Fruit fly (Drosophila melanogaster) whole organism, embryonic: ENCODE measurements around the gene CG8907.

Experiments used
- Bgb ChIP-seq: fragments of 200-800 bp; sonication (Bioruptor generic); IDR thresholded peaks from 2 replicates; pipeline ENCODE4 v1.3.6; 2022; ENCODE audit warnings: missing biosample characterization, missing genetic modification characterization; ENCODE audit not compliant: partially characterized antibody
- CG10462 ChIP-seq: fragments of 200-800 bp; sonication (Bioruptor generic); optimal IDR thresholded peaks from 2 replicates; lab custom pipeline; 2016; ENCODE audit warnings: missing biosample characterization, missing genetic modification characterization
- CG11695 ChIP-seq: fragments of 200-800 bp; sonication (Bioruptor generic); IDR thresholded peaks from 3 replicates; pipeline ENCODE4 v1.3.6; 2022; ENCODE audit warnings: missing biosample characterization, missing genetic modification characterization
- CG12299 ChIP-seq: fragments of 200-800 bp; sonication (Bioruptor generic); optimal IDR thresholded peaks from 2 replicates; lab custom pipeline; 2018; ENCODE audit warnings: missing biosample characterization, mild to moderate bottlenecking, missing genetic modification characterization
- CG15479 ChIP-seq: fragments of 200-800 bp; sonication (Bioruptor generic); optimal IDR thresholded peaks from 3 replicates; lab custom pipeline; 2019; ENCODE audit warnings: missing biosample characterization, mild to moderate bottlenecking, missing genetic modification characterization, moderate library complexity
- CG18262 ChIP-seq: fragments of 200-800 bp; optimal IDR thresholded peaks from 3 replicates; lab custom pipeline; 2019; ENCODE audit warnings: missing biosample characterization, mild to moderate bottlenecking, missing genetic modification characterization, moderate library complexity
- CG4730 ChIP-seq: fragments of 200-800 bp; sonication (Bioruptor generic); IDR thresholded peaks from 2 replicates; pipeline ENCODE4 v1.3.6; 2022; ENCODE audit warnings: missing biosample characterization, missing genetic modification characterization
- CG8089 ChIP-seq: fragments of 200-800 bp; sonication (Bioruptor generic); optimal IDR thresholded peaks from 3 replicates; lab custom pipeline; 2016; ENCODE audit warnings: missing biosample characterization, missing genetic modification characterization
- CG8478 ChIP-seq: fragments of >200 bp; optimal IDR thresholded peaks from 2 replicates; lab custom pipeline; 2018
- Dek ChIP-seq: fragments of 200-800 bp; sonication (Bioruptor generic); optimal IDR thresholded peaks from 3 replicates; lab custom pipeline; 2019; ENCODE audit warnings: missing biosample characterization, mild to moderate bottlenecking, missing genetic modification characterization, moderate library complexity
- Drgx ChIP-seq: fragments of 200-800 bp; sonication (Bioruptor generic); IDR thresholded peaks from 2 replicates; pipeline ENCODE4 v1.3.6; 2022; ENCODE audit warnings: missing biosample characterization, missing genetic modification characterization
- GATAe ChIP-seq: fragments of 200-800 bp; sonication (Bioruptor generic); conservative IDR thresholded peaks from 2 replicates; pipeline ENCODE4 v1.3.6; 2022; ENCODE audit warnings: missing biosample characterization, missing genetic modification characterization
- HmgD ChIP-seq: fragments of 200-800 bp; sonication (Bioruptor generic); optimal IDR thresholded peaks from 3 replicates; lab custom pipeline; 2016; ENCODE audit warnings: missing biosample characterization, missing genetic modification characterization
- Med ChIP-seq: fragments of 200-800 bp; sonication (Bioruptor generic); peaks from one replicate; lab custom pipeline; 2016; ENCODE audit warnings: missing biosample characterization, missing genetic modification characterization, mild to moderate bottlenecking, inconsistent platforms, moderate library complexity
- Myb ChIP-seq: fragments of 200-800 bp; sonication (Bioruptor generic); optimal IDR thresholded peaks from 2 replicates; lab custom pipeline; 2016; ENCODE audit warnings: missing biosample characterization, missing genetic modification characterization
- Pdp1 ChIP-seq, 2 experiments: fragments of 200-800 bp; sonication (Bioruptor generic); optimal IDR thresholded peaks; 3 replicates each; lab custom pipeline; 2016; ENCODE audit warnings: missing biosample characterization in 2 of 2, missing genetic modification characterization in 2 of 2, mild to moderate bottlenecking in 1 of 2, moderate library complexity in 1 of 2
- Stat92E ChIP-seq, 3 experiments: fragments of >200 bp in 2 of 3; fragments of 200-800 bp in 1 of 3; sonication (Bioruptor generic) in 1 of 3; optimal IDR thresholded peaks; 2 replicates each; lab custom pipeline; 2017 to 2019; ENCODE audit warnings: missing biosample characterization in 3 of 3, missing genetic modification characterization in 3 of 3, mild to moderate bottlenecking in 1 of 3, moderate library complexity in 1 of 3
- ap ChIP-seq: fragments of 200-800 bp; sonication (Bioruptor generic); IDR thresholded peaks from 2 replicates; pipeline ENCODE4 v1.3.6; 2022; ENCODE audit warnings: missing biosample characterization, missing genetic modification characterization
- chif ChIP-seq, 2 experiments: fragments of 200-800 bp; sonication (Bioruptor generic); optimal IDR thresholded peaks; 3 replicates each; lab custom pipeline; 2016; ENCODE audit warnings: missing biosample characterization in 2 of 2, missing genetic modification characterization in 2 of 2
- chinmo ChIP-seq: fragments of 200-800 bp; sonication (Bioruptor generic); IDR thresholded peaks from 4 replicates; pipeline ENCODE4 v1.3.6; 2022; ENCODE audit warnings: missing biosample characterization, missing genetic modification characterization; ENCODE audit not compliant: partially characterized antibody
- corto ChIP-seq: fragments of 200-800 bp; sonication (Bioruptor generic); optimal IDR thresholded peaks from 2 replicates; lab custom pipeline; 2016; ENCODE audit warnings: missing biosample characterization, mild to moderate bottlenecking, missing genetic modification characterization, moderate library complexity
- crol ChIP-seq: fragments of 200-800 bp; sonication (Bioruptor generic); IDR thresholded peaks from 2 replicates; pipeline ENCODE4 v1.3.6; 2022; ENCODE audit warnings: missing biosample characterization, missing genetic modification characterization
- cwo ChIP-seq: fragments of 200-800 bp; sonication (Bioruptor generic); optimal IDR thresholded peaks from 3 replicates; lab custom pipeline; 2017; ENCODE audit warnings: missing biosample characterization, missing genetic modification characterization, mild to moderate bottlenecking, moderate library complexity, missing genetic modification reagents
- dan ChIP-seq: fragments of 200-800 bp; sonication (Bioruptor generic); IDR thresholded peaks from 2 replicates; pipeline ENCODE4 v1.3.6; 2022; ENCODE audit warnings: missing biosample characterization, missing genetic modification characterization
- exex ChIP-seq: fragments of 200-800 bp; sonication (Bioruptor generic); optimal IDR thresholded peaks from 4 replicates; lab custom pipeline; 2018; ENCODE audit warnings: missing biosample characterization, mild to moderate bottlenecking, missing genetic modification characterization, moderate library complexity
- gce ChIP-seq: fragments of 200-800 bp; sonication (Bioruptor generic); IDR thresholded peaks from 3 replicates; pipeline ENCODE4 v1.3.6; 2022; ENCODE audit warnings: missing biosample characterization, missing genetic modification characterization
- grn ChIP-seq: fragments of 200-800 bp; sonication (Bioruptor generic); optimal IDR thresholded peaks from 3 replicates; lab custom pipeline; 2017; ENCODE audit warnings: missing biosample characterization, missing genetic modification characterization
- jing ChIP-seq: fragments of 200-800 bp; sonication (Bioruptor generic); optimal IDR thresholded peaks from 2 replicates; lab custom pipeline; 2018; ENCODE audit warnings: missing biosample characterization, mild to moderate bottlenecking, missing genetic modification characterization
- ken ChIP-seq: fragments of 200-800 bp; sonication (Bioruptor generic); IDR thresholded peaks from 3 replicates; pipeline ENCODE4 v1.3.6; 2022; ENCODE audit warnings: missing biosample characterization, missing genetic modification characterization
- kni ChIP-seq: fragments of 200-800 bp; sonication (Bioruptor generic); optimal IDR thresholded peaks from 3 replicates; lab custom pipeline; 2017; ENCODE audit warnings: mild to moderate bottlenecking, missing biosample characterization, missing genetic modification reagents, missing genetic modification characterization
- lbe ChIP-seq: fragments of 200-800 bp; sonication (Bioruptor generic); optimal IDR thresholded peaks from 2 replicates; lab custom pipeline; 2016; ENCODE audit warnings: missing biosample characterization, mild to moderate bottlenecking, missing genetic modification characterization
- lola ChIP-seq, 3 experiments: fragments of >200 bp in 2 of 3; fragments of 200-800 bp in 1 of 3; sonication (Bioruptor generic) in 1 of 3; optimal IDR thresholded peaks; 2 replicates each; lab custom pipeline; 2017 to 2019; ENCODE audit warnings: missing biosample characterization in 3 of 3, missing genetic modification characterization in 3 of 3, mild to moderate bottlenecking in 1 of 3, moderate library complexity in 1 of 3
- mirr ChIP-seq: fragments of 200-800 bp; sonication (Bioruptor generic); optimal IDR thresholded peaks from 3 replicates; lab custom pipeline; 2018; ENCODE audit warnings: missing biosample characterization, mild to moderate bottlenecking, missing genetic modification characterization
- phol ChIP-seq: fragments of 200-800 bp; sonication (Bioruptor generic); optimal IDR thresholded peaks from 3 replicates; lab custom pipeline; 2018; ENCODE audit warnings: missing biosample characterization, mild to moderate bottlenecking, missing genetic modification characterization, moderate library complexity
- schlank ChIP-seq: fragments of 200-800 bp; sonication (Bioruptor generic); optimal IDR thresholded peaks from 2 replicates; lab custom pipeline; 2018; ENCODE audit warnings: missing biosample characterization, mild to moderate bottlenecking, missing genetic modification characterization
- sens ChIP-seq: fragments of 200-800 bp; sonication (Bioruptor generic); peaks from one replicate; lab custom pipeline; 2016; ENCODE audit warnings: missing biosample characterization, missing genetic modification characterization
- slbo ChIP-seq: fragments of 200-800 bp; sonication (Bioruptor generic); IDR thresholded peaks from 2 replicates; pipeline ENCODE4 v1.3.6; 2022; ENCODE audit warnings: missing biosample characterization, missing genetic modification characterization
- slp2 ChIP-seq: fragments of 200-800 bp; sonication (Bioruptor generic); optimal IDR thresholded peaks from 2 replicates; lab custom pipeline; 2016; ENCODE audit warnings: missing biosample characterization, missing genetic modification characterization
- sug ChIP-seq: fragments of 200-800 bp; optimal IDR thresholded peaks from 2 replicates; lab custom pipeline; 2019; ENCODE audit warnings: missing biosample characterization, mild to moderate bottlenecking, missing genetic modification characterization, moderate library complexity
- tll ChIP-seq, 2 experiments: fragments of 200-800 bp in 1 of 2; fragments of >200 bp in 1 of 2; sonication (Bioruptor generic) in 1 of 2; optimal IDR thresholded peaks; 2 replicates each; lab custom pipeline; 2017 to 2019; ENCODE audit warnings: missing biosample characterization in 2 of 2, missing genetic modification characterization in 2 of 2, mild to moderate bottlenecking in 1 of 2, moderate library complexity in 1 of 2
- ttk ChIP-seq: fragments of 200-800 bp; sonication (Bioruptor generic); IDR thresholded peaks from 2 replicates; pipeline ENCODE4 v2.1.2; 2022; ENCODE audit warnings: missing biosample characterization, missing genetic modification characterization
- yki ChIP-seq: fragments of >200 bp; optimal IDR thresholded peaks from 3 replicates; lab custom pipeline; 2018
- zen ChIP-seq: fragments of 200-800 bp; sonication (Bioruptor generic); optimal IDR thresholded peaks from 3 replicates; lab custom pipeline; 2018; ENCODE audit warnings: missing biosample characterization, mild to moderate bottlenecking, missing genetic modification characterization, moderate library complexity
- zf30C ChIP-seq: fragments of 200-800 bp; sonication (Bioruptor generic); optimal IDR thresholded peaks from 3 replicates; lab custom pipeline; 2018; ENCODE audit warnings: missing biosample characterization, mild to moderate bottlenecking, missing genetic modification characterization

Gene CG8907

DNA sequence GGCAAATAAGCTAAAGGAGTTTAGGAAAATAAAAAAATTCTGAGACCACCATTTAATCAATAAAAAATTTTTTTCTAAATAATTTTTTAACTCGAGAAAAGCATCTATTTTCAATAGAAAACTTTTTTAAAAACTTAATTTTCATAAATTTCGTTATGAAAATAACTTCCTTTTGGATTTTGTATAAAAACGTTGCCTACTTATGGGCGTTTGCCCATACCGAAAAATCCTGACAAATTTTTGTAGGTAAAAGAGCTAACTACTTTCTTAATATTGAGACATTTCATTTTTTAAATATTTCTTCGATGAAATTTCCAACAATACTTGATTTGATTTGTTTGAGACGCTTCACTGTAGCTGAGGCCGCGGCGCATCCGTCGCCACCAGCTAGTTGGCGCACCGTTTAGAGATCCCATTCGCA lies 52.2 kb downstream of the CG8907 start (continued):
- TF ChIP-seq schlank (tag; lab: Kevin White, UChicago) (no peak), slp2 (GFP tag; lab: Kevin White, UChicago) (peak; percentile 16), Dek (tag; lab: Kevin White, UChicago) (peak; percentile 19), phol (peak; percentile 66), lola (GFP tag; optimal IDR thresholded peaks at IDR 0.05; lab: Kevin White, UChicago) (peak in 1 of 3 experiments; percentile 53)

DNA sequence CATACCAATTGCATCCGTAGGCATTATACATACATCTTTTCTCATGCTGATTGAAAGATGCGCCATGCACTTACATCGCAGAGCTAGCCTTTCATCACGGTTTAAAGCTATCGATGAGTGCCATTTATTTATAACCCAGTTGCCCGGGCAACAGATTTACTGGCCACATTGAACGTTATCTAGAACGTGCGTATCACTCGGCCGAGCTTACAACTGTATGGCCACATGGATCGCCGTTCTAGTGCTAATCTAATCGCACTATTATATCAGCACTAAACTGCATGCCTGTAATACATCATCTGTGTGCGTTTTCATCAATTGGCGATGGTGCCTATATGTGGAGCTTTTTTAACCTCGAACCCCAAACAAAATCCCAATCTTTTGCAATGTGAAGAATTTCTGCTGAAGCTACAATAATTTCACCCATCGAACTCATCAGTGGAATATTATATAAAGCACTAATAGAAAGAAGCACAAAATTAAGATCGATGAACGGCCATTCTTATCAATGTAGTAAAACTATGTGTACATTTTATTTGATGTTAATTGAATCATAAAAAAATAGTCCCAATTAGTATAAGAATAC lies 52.8 kb downstream of the CG8907 start:
- peak in 1 of 2 experiments; percentile 58 for TF ChIP-seq Pdp1 (GFP tag; optimal IDR thresholded peaks at IDR 0.05; lab: Kevin White, UChicago)
- TF ChIP-seq Med (GFP tag; lab: Kevin White, UChicago) = peak; percentile 36
- TF ChIP-seq HmgD = no peak
- TF ChIP-seq CG8089 (GFP tag; lab: Kevin White, UChicago) = no peak
- TF ChIP-seq CG18262 (tag; lab: Kevin White, UChicago) = no peak
- TF ChIP-seq Myb (GFP tag; lab: Kevin White, UChicago) = no peak
- 0 out of 4 replicates have a peak, but pooled peaks have one; percentile 13 for TF ChIP-seq chinmo (GFP tag; lab: Robert Waterston, UW)
- TF ChIP-seq grn (GFP tag; lab: Kevin White, UChicago) = peak; percentile 15
- TF ChIP-seq CG12299 (tag; lab: Kevin White, UChicago) = no peak
- no peak for TF ChIP-seq CG15479 (GFP tag; lab: Kevin White, UChicago)
- TF ChIP-seq chif (GFP tag; optimal IDR thresholded peaks at IDR 0.05; lab: Kevin White, UChicago) = no peak
- peak; percentile 65 for TF ChIP-seq sug
- no peak for TF ChIP-seq CG10462
- peak; percentile 49 for TF ChIP-seq exex
- TF ChIP-seq jing (GFP tag; lab: Kevin White, UChicago) = no peak
- TF ChIP-seq cwo (GFP tag; lab: Kevin White, UChicago) = peak; percentile 45
- TF ChIP-seq CG4730 (GFP tag; lab: Robert Waterston, UW) = no peak
- peak; percentile 31 for TF ChIP-seq mirr (GFP tag; lab: Kevin White, UChicago)
- TF ChIP-seq GATAe (GFP tag; lab: Robert Waterston, UW) = peak; percentile 71

DNA sequence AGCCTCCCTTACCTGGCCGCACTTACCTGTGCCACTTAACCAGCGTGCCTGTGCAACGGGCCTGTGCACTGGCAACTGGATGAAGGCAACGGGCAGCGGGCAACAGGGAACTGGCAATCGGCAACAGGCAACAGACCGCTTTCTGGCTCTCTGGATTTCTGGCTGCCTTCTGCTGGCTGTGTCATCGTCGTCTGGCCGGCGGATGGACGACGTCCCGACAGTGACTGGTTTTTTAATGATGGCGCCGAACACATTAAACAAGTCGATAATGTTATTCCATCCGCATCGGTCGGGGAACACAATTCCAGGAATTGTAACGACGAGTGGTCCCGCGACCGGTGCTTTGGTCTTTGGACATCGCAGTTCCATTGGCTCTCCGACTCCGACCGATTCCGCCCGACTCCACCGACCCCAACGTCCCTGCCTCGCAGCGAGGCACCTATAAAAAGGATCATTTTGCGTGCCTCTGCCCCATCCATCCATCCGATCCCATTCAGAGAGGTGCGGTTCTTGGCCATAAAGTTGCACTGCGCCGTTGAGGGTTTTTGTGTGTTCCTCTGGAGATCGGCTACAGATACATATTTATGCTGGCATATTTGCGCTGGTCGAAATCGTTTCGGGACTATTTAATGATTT lies 53.8 kb downstream of the CG8907 start:
- TF ChIP-seq dan (GFP tag; lab: Robert Waterston, UW) = no peak
- peak; percentile 12 for TF ChIP-seq lbe
- TF ChIP-seq kni (GFP tag; lab: Kevin White, UChicago) = peak; percentile 53
- TF ChIP-seq chinmo (GFP tag; lab: Robert Waterston, UW) = 0 out of 4 replicates have a peak, but pooled peaks have one; percentile 15
- no peak for TF ChIP-seq ap (GFP tag; lab: Robert Waterston, UW)
- peak; percentile 23 for TF ChIP-seq CG15479 (GFP tag; lab: Kevin White, UChicago)
- no peak for TF ChIP-seq yki (lab: Kevin White, UChicago)
- no peak for TF ChIP-seq CG11695
- TF ChIP-seq corto (GFP tag; lab: Kevin White, UChicago) = peak; percentile 64
- peak; percentile 51; the same call in 1 of the 3 replicates for TF ChIP-seq ken
- TF ChIP-seq gce (GFP tag; lab: Robert Waterston, UW) = no peak
- no peak for TF ChIP-seq Bgb (GFP tag; lab: Robert Waterston, UW)
- peak in 1 of 2 experiments; percentile 6 for TF ChIP-seq tll (GFP tag; optimal IDR thresholded peaks at IDR 0.05; lab: Kevin White, UChicago)
- 0 out of 2 replicates have a peak, but pooled peaks have one; percentile 5 for TF ChIP-seq ttk
- TF ChIP-seq slbo (GFP tag; lab: Robert Waterston, UW) = no peak
- TF ChIP-seq zf30C = no peak
- TF ChIP-seq CG10462 = no peak
- peak; percentile 33; the same call in 1 of the 2 replicates for TF ChIP-seq crol
- peak; percentile 14 for TF ChIP-seq CG8478 (lab: Kevin White, UChicago)
- TF ChIP-seq sens (GFP tag; lab: Kevin White, UChicago) = peak; percentile 38
- peak in 1 of 3 experiments; percentile 80 for TF ChIP-seq Stat92E (GFP tag; optimal IDR thresholded peaks at IDR 0.05; lab: Kevin White, UChicago)
- peak; percentile 89 for TF ChIP-seq zen (tag; lab: Kevin White, UChicago)
- 0 out of 2 replicates have a peak, but pooled peaks have one; percentile 13 for TF ChIP-seq Drgx
- TF ChIP-seq, all 482 proteins: peak for 14
